Worm (Caenorhabditis elegans): ENCODE data around the gene Y67D2.2.

The Y67D2.2 gene

ce11 chrIII:1598927-1599326, 40.3 kb downstream of the Y67D2.2 start:
- TF ChIP-seq hlh-30 (tag; optimal IDR thresholded peaks at IDR 0.05; ENCODE audit: insufficient read depth): no peak
- no peak for TF ChIP-seq pax-1 (tag; optimal IDR thresholded peaks at IDR 0.05)
- TF ChIP-seq elt-4 (tag; optimal IDR thresholded peaks at IDR 0.05): no peak
- TF ChIP-seq hlh-6 (tag; optimal IDR thresholded peaks at IDR 0.05): no peak
- TF ChIP-seq ceh-48 (tag; optimal IDR thresholded peaks at IDR 0.05): no peak
- no peak for TF ChIP-seq ceh-14 (tag; optimal IDR thresholded peaks at IDR 0.05)
- no peak for TF ChIP-seq zip-5 (tag; optimal IDR thresholded peaks at IDR 0.05)
- no peak for TF ChIP-seq unc-42 (tag; optimal IDR thresholded peaks at IDR 0.05)
- TF ChIP-seq lin-11 (tag; optimal IDR thresholded peaks at IDR 0.05): no peak
- TF ChIP-seq nfya-1 (tag; optimal IDR thresholded peaks at IDR 0.05): no peak
- no peak for TF ChIP-seq mec-3 (tag; optimal IDR thresholded peaks at IDR 0.05; ENCODE audit: borderline replicate concordance)

- no peak for TF ChIP-seq pqm-1 (tag; optimal IDR thresholded peaks at IDR 0.05)
- TF ChIP-seq sox-2 (GFP tag; IDR thresholded peaks at IDR 0.05): no peak
- no peak for TF ChIP-seq npax-4 (tag; optimal IDR thresholded peaks at IDR 0.05)
- TF ChIP-seq nhr-232 (tag; optimal IDR thresholded peaks at IDR 0.05): no peak
- TF ChIP-seq ceh-19 (GFP tag; optimal IDR thresholded peaks at IDR 0.05): no peak
- TF ChIP-seq rnt-1 (tag; optimal IDR thresholded peaks at IDR 0.05): no peak
- no peak for TF ChIP-seq hlh-30 (tag; optimal IDR thresholded peaks at IDR 0.05; ENCODE audit: insufficient read depth)
- no peak for TF ChIP-seq ahr-1 (tag; optimal IDR thresholded peaks at IDR 0.05)
- no peak for TF ChIP-seq ceh-34 (tag; optimal IDR thresholded peaks at IDR 0.05)
- TF ChIP-seq F13H6.1 (tag; optimal IDR thresholded peaks at IDR 0.05): no peak
- no peak for TF ChIP-seq ceh-48 (tag; optimal IDR thresholded peaks at IDR 0.05)
- TF ChIP-seq fkh-10 (GFP tag; optimal IDR thresholded peaks at IDR 0.05): no peak
- TF ChIP-seq ama-1 (optimal IDR thresholded peaks at IDR 0.05): no peak
- peak; percentile 4 for TF ChIP-seq elt-2 (tag; optimal IDR thresholded peaks at IDR 0.05)
- TF ChIP-seq tbx-7 (tag; optimal IDR thresholded peaks at IDR 0.05): no peak
- TF ChIP-seq hlh-13 (GFP tag; optimal IDR thresholded peaks at IDR 0.05): no peak
- no peak for TF ChIP-seq ztf-16 (tag; optimal IDR thresholded peaks at IDR 0.05)
- no peak for TF ChIP-seq ceh-22 (tag; optimal IDR thresholded peaks at IDR 0.05)
- TF ChIP-seq pha-4 (tag; optimal IDR thresholded peaks at IDR 0.05): no peak
- TF ChIP-seq ref-2 (tag; optimal IDR thresholded peaks at IDR 0.05): no peak
- no peak for TF ChIP-seq fax-1 (tag; optimal IDR thresholded peaks at IDR 0.05)
- TF ChIP-seq pag-3 (tag; optimal IDR thresholded peaks at IDR 0.05; ENCODE audit: borderline replicate concordance): no peak
- TF ChIP-seq unc-42 (tag; optimal IDR thresholded peaks at IDR 0.05): no peak
- TF ChIP-seq C08G9.2 (tag; optimal IDR thresholded peaks at IDR 0.05): peak; percentile 23
- TF ChIP-seq dmd-4 (tag; optimal IDR thresholded peaks at IDR 0.05; ENCODE audit: borderline replicate concordance): no peak
- TF ChIP-seq pros-1 (tag; optimal IDR thresholded peaks at IDR 0.05): no peak
- no peak for TF ChIP-seq lim-6 (tag; optimal IDR thresholded peaks at IDR 0.05)
- no peak for TF ChIP-seq ceh-14 (tag; optimal IDR thresholded peaks at IDR 0.05)
- TF ChIP-seq pha-2 (tag; optimal IDR thresholded peaks at IDR 0.05): peak; percentile 31
- no peak for TF ChIP-seq che-1 (tag; optimal IDR thresholded peaks at IDR 0.05)
- TF ChIP-seq hlh-15 (tag; optimal IDR thresholded peaks at IDR 0.05): no peak
- TF ChIP-seq sox-4 (tag; optimal IDR thresholded peaks at IDR 0.05): no peak
- TF ChIP-seq tbx-2 (tag; optimal IDR thresholded peaks at IDR 0.05): peak; percentile 16
- no peak for TF ChIP-seq hlh-6 (tag; optimal IDR thresholded peaks at IDR 0.05)
- TF ChIP-seq elt-4 (tag; optimal IDR thresholded peaks at IDR 0.05): no peak
- no peak for TF ChIP-seq K02D7.2 (tag; optimal IDR thresholded peaks at IDR 0.05)
- peak; percentile 5 for TF ChIP-seq Y22D7AL.16 (tag; optimal IDR thresholded peaks at IDR 0.05)
- TF ChIP-seq C38D4.7 (GFP tag; optimal IDR thresholded peaks at IDR 0.05): no peak
- TF ChIP-seq mec-3 (tag; optimal IDR thresholded peaks at IDR 0.05; ENCODE audit: borderline replicate concordance): no peak
- no peak for TF ChIP-seq fkh-6 (tag; optimal IDR thresholded peaks at IDR 0.05)
- no peak for TF ChIP-seq ttx-3 (tag; optimal IDR thresholded peaks at IDR 0.05)
- no peak for TF ChIP-seq lin-11 (tag; optimal IDR thresholded peaks at IDR 0.05)
- TF ChIP-seq madf-2 (tag; optimal IDR thresholded peaks at IDR 0.05): no peak
- TF ChIP-seq pax-1 (tag; optimal IDR thresholded peaks at IDR 0.05): no peak
- no peak for TF ChIP-seq hlh-8 (tag; optimal IDR thresholded peaks at IDR 0.05)
- no peak for TF ChIP-seq ceh-45 (GFP tag; IDR thresholded peaks at IDR 0.05)
- no peak for TF ChIP-seq unc-3 (GFP tag; conservative IDR thresholded peaks at IDR 0.05)
- TF ChIP-seq unc-3 (tag; optimal IDR thresholded peaks at IDR 0.05): no peak
- TF ChIP-seq odd-2 (tag; optimal IDR thresholded peaks at IDR 0.05): no peak
Measured at ce11 chrIII:1600670-1601194, 42.1 kb downstream of the Y67D2.2 start, which contains the start of gene sms-3. sms-3 (minus strand) TSS chrIII:1601144.
